Worm (Caenorhabditis elegans): Measurements from ENCODE around the gene gcy-8.
A peak's percentile ranks its signal among the peaks of the same experiment; 100 is the strongest.

gcy-8 gene

DNA sequence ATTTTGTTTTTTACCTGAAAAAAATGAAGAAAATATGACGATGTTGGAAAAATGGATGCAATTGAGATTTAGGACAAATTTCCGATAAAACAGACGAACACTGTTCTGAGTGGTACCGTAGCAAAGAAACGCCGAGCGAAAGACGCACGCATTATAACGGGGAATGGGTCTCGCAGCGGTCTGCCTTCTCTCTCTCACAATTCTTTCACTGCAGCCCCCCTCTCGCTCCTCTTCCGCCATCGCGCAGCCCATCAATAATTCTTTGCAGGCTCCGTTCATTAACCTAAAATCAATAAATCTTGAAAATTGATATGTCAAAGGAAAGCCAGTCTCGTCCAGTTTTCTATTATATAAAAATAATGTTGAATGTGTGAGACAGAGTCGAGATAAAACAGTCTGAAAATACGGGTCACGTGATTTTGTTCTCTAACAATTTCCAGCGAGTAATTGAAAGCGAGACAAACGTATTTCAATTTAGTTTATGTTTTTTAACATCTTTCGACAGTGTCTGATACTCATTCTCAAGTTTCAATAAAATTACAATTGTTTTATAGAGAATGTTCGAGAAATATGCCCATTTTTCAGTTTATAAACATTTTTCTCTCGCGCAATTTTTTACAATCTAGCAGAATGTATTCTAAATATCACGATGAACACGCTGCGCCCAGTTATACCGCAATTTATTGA, 18.4 kb upstream of the gcy-8 start (continued):
- TF ChIP-seq nhr-85 (tag) (no peak), lin-39 (tag; optimal IDR thresholded peaks at IDR 0.05) (no peak), fkh-4 (tag; optimal IDR thresholded peaks at IDR 0.05; ENCODE audit: borderline replicate concordance) (no peak), fos-1 (tag; optimal IDR thresholded peaks at IDR 0.05) (no peak), unc-62 (GFP tag; optimal IDR thresholded peaks at IDR 0.05) (no peak), aly-2 (tag; optimal IDR thresholded peaks at IDR 0.05) (no peak), unc-30 (tag; optimal IDR thresholded peaks at IDR 0.05) (no peak), C16A3.4 (tag; optimal IDR thresholded peaks at IDR 0.05) (no peak), sup-37 (GFP tag; optimal IDR thresholded peaks at IDR 0.05) (no peak), dpl-1 (GFP tag; optimal IDR thresholded peaks at IDR 0.05) (no peak), pax-3 (tag; optimal IDR thresholded peaks at IDR 0.05) (no peak), egl-27 (tag; optimal IDR thresholded peaks at IDR 0.05) (no peak), fkh-8 (tag; optimal IDR thresholded peaks at IDR 0.05) (no peak), ztf-4 (tag; optimal IDR thresholded peaks at IDR 0.05) (no peak), ztf-11 (tag; optimal IDR thresholded peaks at IDR 0.05) (no peak), zag-1 (tag; optimal IDR thresholded peaks at IDR 0.05) (no peak), nhr-90 (tag; optimal IDR thresholded peaks at IDR 0.05; ENCODE audit: poor library complexity) (no peak), mep-1 (tag; optimal IDR thresholded peaks at IDR 0.05) (peak; percentile 53), lin-15B (tag; optimal IDR thresholded peaks at IDR 0.05) (no peak), sox-4 (tag; optimal IDR thresholded peaks at IDR 0.05) (no peak), ceh-88 (GFP tag; IDR thresholded peaks at IDR 0.05) (no peak), nhr-71 (tag; optimal IDR thresholded peaks at IDR 0.05) (peak; percentile 38), mdl-1 (tag; optimal IDR thresholded peaks at IDR 0.05) (peak in 1 of 2 experiments; percentile 13), rnt-1 (tag; optimal IDR thresholded peaks at IDR 0.05) (no peak), ceh-82 (tag; optimal IDR thresholded peaks at IDR 0.05) (no peak), nhr-20 (tag; optimal IDR thresholded peaks at IDR 0.05) (no peak), ets-5 (GFP tag; IDR thresholded peaks at IDR 0.05) (no peak), tlp-1 (tag; optimal IDR thresholded peaks at IDR 0.05) (no peak), blmp-1 (tag; optimal IDR thresholded peaks at IDR 0.05) (no peak), F16B12.6 (tag; optimal IDR thresholded peaks at IDR 0.05) (no peak), isw-1 (GFP tag; IDR thresholded peaks at IDR 0.05) (no peak; the same call in 1 of the 2 replicates), elt-2 (tag; optimal IDR thresholded peaks at IDR 0.05) (no peak), Y116A8C.19 (tag; optimal IDR thresholded peaks at IDR 0.05; ENCODE audit: borderline replicate concordance) (no peak), lin-35 (GFP tag; optimal IDR thresholded peaks at IDR 0.05) (peak; percentile 3 to 23), hlh-17 (GFP tag; optimal IDR thresholded peaks at IDR 0.05; ENCODE audit: borderline replicate concordance) (no peak), jun-1 (tag; optimal IDR thresholded peaks at IDR 0.05) (no peak), nhr-77 (tag; optimal IDR thresholded peaks at IDR 0.05) (no peak)

- TF ChIP-seq grh-1 (GFP tag; IDR thresholded peaks at IDR 0.05), result no peak
- TF ChIP-seq efl-1 (optimal IDR thresholded peaks at IDR 0.05), result peak; percentile 25 to 37
- TF ChIP-seq efl-1 (GFP tag; optimal IDR thresholded peaks at IDR 0.05 in 1 of 2), result peak; percentile 29 to 80
- TF ChIP-seq C04F5.9 (tag; optimal IDR thresholded peaks at IDR 0.05), result no peak
- peak; percentile 18 for TF ChIP-seq nhr-85 (tag)
- no peak for TF ChIP-seq skn-1 (tag; optimal IDR thresholded peaks at IDR 0.05)
- TF ChIP-seq mab-9 (GFP tag; IDR thresholded peaks at IDR 0.05), result no peak
- TF ChIP-seq nhr-19 (GFP tag; conservative IDR thresholded peaks at IDR 0.05), result peak; percentile 28; the same call in 1 of the 2 replicates
- no peak for TF ChIP-seq lin-15B (tag; optimal IDR thresholded peaks at IDR 0.05)
- no peak for TF ChIP-seq mep-1 (tag; optimal IDR thresholded peaks at IDR 0.05)
- no peak for TF ChIP-seq zip-4 (GFP tag; optimal IDR thresholded peaks at IDR 0.05)
- TF ChIP-seq ceh-90 (tag; optimal IDR thresholded peaks at IDR 0.05), result no peak
- no peak for TF ChIP-seq aha-1 (tag; optimal IDR thresholded peaks at IDR 0.05)
- TF ChIP-seq blmp-1 (tag; optimal IDR thresholded peaks at IDR 0.05), result peak; percentile 18
- no peak for TF ChIP-seq elt-3 (tag; optimal IDR thresholded peaks at IDR 0.05)
- TF ChIP-seq snu-23 (GFP tag; optimal IDR thresholded peaks at IDR 0.05), result peak; percentile 33
- no peak for TF ChIP-seq ces-1 (GFP tag; optimal IDR thresholded peaks at IDR 0.05)
- TF ChIP-seq lir-3 (tag; optimal IDR thresholded peaks at IDR 0.05; ENCODE audit: poor library complexity), result no peak
- TF ChIP-seq nhr-237 (tag; optimal IDR thresholded peaks at IDR 0.05), result no peak
- no peak for TF ChIP-seq fkh-4 (tag; optimal IDR thresholded peaks at IDR 0.05; ENCODE audit: borderline replicate concordance)
- peak; percentile 57 for TF ChIP-seq ama-1 (optimal IDR thresholded peaks at IDR 0.05)
- peak; percentile 13 for TF ChIP-seq F16B12.6 (tag; optimal IDR thresholded peaks at IDR 0.05)
These were observed 17.7 kb upstream of the gcy-8 start, which contains the start of the genes npp-27 and ntl-4 for ce11 chrIV:7910197-7910735. npp-27 (minus strand) TSS chrIV:7910247. ntl-4 (plus strand) TSS chrIV:7910575.
